Worm (Caenorhabditis elegans): ENCODE data around the gene dct-11.
A peak's percentile ranks its signal among the peaks of the same experiment; 100 is the strongest.

dct-11 gene

DNA sequence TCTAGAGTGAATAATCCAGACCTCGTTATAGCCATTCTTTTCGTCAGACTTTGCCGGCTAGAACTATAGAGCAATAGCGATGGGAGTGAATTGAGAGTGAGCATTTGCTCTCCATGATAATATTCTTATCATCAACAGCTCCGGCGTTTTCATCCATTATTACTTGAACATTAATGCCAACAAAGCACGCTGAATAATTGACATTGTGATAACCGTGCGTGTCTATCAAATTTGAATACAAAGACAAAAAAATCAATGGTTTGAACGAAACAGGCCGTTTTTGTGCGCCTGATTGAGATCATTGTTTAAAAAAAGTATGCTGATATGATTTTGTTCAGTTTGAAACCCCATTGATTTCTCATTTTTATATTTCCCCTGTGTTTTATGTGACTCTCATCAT, at the start of gene dct-11:
TSS of gene dct-11 (minus strand) at position 136 of the 400 bp plus-strand sequence.
- no peak for TF ChIP-seq unc-62 (GFP tag; optimal IDR thresholded peaks at IDR 0.05)

DNA sequence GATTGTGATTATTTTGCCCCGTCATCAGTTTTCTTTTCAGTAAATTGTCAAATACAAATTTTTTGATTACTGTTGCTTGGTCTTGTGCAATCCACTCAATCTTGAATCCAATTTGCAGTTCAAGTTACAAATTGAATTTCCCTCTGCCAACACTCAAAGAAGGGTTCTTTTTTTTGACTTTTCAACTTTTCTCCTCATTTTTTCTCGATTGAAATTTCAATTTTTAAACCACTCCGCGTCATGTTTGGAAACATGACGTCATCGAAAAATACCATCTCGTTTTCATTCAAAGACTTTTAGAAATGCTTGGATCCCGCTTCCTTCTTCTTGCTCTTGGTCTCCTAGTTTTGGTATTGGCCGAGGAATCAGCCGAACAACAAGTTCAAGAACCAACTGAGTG, 46.0 kb upstream of the dct-11 start, which contains the start of gene flp-7:
TSS of gene flp-7 (plus strand) at position 301 of the 400 bp plus-strand sequence.
- no peak for TF ChIP-seq unc-62 (GFP tag; optimal IDR thresholded peaks at IDR 0.05)

DNA sequence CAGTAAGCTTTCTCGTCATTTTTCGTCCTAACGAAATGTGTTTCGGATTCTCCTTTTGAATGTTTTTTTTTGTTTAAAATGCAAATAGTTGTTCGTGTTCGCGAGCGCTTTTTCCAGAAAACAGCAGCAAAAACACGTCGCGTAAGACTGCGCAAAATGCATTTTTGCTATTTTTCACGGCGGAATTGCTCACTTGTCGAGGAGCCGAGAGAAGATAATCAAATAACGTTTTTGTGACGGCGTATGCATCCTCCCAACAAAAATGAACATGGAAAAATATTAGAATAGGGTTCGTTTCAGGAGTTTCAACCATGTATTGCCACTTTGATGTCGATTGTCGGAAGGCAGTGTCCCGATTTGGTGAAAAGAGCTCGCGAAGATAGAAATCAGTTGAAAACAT, 37.5 kb upstream of the dct-11 start:
- no peak for TF ChIP-seq unc-62 (GFP tag; optimal IDR thresholded peaks at IDR 0.05)

DNA sequence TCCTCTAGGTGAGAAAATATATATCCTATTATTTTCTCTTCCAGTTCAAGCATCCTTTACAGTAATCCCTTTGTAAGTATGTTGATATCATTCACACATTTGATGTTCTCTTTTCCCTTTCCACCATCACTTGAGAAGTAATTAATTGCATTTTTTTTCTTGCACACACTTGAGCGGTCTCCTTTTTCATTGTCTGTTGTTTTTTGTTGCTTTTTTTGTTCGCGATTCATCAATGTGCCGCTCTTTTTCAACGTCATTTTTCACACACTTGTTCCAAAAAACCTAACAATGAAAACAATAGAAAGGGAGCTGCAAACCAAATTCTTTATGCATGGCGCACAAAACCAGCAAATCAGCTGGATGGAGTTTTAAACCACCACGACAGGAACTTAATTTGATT, 36.0 kb upstream of the dct-11 start, which contains the start of gene F49E10.4:
TSS of gene F49E10.4 (plus strand) at position 301 of the 400 bp plus-strand sequence.
- TF ChIP-seq unc-62 (GFP tag; optimal IDR thresholded peaks at IDR 0.05), result no peak

DNA sequence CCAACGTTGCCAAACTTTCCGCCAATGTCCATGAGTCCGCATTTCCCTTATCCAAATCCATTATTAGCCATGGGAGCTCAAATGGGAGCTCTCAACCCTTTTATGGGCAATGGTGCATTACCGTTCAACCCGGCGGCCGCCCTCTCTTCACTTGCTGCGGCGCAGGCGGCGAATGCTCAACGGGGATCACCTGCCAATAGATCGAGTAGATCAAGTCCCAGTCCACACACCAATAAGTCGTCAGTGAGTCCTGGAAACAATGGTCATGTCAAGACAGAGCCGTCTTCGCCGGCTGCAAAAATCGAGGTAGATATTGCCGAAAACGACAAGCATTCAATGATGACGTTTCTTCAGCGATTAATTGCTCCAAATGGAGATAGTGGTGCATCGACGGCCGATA, 32.6 kb upstream of the dct-11 start:
- TF ChIP-seq unc-62 (GFP tag; optimal IDR thresholded peaks at IDR 0.05), result no peak

DNA sequence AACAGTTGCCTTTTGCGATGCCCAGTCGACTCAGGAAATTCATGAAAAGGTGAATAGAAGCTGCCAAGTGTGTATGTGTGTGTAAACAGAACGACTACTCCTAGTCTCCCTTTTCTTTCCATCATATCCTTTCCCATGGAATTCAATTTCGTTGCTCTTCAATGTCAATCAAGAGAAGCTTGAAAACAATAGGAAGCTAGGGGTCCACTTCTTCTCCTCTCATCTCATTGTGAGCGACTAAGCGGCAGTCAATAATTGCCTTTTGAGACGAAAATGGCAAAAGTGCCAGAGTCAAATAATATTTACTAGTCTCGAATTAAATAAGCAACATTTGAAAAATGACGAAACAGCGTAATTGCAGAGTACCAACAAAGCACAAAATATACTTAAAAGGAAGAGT, 30.0 kb upstream of the dct-11 start:
- TF ChIP-seq unc-62 (GFP tag; optimal IDR thresholded peaks at IDR 0.05), result no peak

DNA sequence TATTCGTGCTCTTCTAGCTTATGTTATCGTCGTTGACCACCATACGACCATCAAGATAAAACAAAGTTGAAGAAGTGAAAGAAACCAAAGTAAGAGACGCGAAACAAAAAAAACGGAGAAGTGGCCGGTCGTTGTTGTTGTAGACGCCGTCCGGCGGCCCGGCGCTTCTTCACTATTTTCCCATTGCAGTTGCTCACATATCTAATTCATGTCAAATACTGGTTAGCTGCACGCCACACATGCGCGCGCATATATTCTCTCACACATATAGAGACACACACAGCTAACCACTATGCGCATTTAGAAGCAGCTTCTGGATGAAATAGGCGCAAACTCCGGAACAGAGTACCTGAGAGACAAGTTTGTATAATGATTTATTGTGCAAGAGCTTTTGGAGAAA, 28.5 kb upstream of the dct-11 start:
- no peak for TF ChIP-seq unc-62 (GFP tag; optimal IDR thresholded peaks at IDR 0.05)

DNA sequence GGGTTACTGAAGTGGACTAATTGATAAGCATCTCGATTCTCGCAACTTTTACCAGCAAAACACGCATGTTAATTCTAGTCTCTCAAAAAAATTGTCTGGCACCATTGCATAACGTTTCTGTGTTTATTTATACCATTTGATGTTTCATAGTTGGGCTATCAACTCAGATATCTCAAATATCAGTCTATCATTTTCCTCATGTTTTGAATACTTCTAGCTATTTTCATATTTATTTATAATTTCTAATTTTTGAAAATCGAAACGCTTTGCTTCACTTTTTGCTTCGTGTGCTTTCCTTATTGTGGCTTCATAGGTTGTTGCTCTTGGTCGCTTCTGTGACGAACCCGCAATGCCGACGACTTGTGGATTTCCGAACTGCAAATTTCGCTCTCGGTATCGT, 22.8 kb upstream of the dct-11 start, which contains the start of gene ctbp-1:
TSS of gene ctbp-1 (plus strand) at position 301 of the 400 bp plus-strand sequence.
- no peak for TF ChIP-seq unc-62 (GFP tag; optimal IDR thresholded peaks at IDR 0.05)

DNA sequence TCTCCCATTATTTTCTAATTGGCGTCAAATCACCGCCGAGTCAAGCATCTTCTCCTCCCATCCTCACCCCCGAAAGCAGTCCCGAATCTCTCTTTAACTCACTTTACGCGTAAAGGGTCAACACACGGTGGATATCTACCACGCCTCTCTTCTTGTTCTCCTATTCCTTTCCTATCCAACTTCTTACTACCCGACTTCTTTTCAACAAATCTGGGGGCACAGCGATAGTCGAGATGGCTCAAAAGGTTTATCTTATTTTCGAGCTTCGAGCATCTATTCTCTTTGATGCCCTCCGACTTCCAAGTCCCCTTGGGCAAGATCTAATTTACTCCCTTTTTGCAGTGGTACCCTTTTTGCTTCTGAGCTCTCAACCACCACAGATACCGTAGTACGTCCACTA, 19.6 kb upstream of the dct-11 start:
- no peak for TF ChIP-seq unc-62 (GFP tag; optimal IDR thresholded peaks at IDR 0.05)

DNA sequence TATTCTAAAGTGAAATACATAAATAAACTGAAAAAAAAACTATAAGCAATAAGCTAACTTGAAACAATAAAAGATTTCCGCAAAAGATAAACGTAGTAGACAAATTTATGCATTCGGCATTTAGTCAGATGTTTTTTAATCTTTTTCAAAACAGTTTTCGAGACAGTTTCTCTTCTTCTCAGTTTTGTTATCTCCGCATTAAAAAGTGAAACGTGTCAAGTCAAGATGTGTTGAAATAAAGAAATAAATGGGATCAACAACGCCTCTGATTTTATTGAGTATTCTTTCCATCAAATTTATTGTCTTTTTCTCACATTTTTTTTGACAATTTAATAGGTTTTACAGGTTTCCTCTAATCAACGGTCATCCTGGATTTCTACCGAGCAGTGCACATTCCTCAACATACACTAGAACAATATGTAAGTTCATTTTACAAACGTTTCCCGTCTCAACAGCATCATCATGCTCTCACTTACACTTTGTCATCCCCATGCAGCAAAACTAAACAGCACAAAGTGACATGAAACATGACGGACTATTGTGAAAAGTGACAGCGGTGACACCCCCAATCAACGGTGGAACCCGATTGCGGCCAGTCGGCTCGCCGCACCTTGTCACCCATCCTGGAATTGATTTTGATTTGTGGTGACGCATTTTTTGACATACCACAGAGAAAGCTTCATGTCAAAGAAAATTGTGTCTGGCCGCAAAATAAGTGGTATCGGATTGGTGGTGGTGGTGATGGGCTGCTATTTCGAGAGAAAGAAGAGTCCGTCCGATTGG, 15.1 kb upstream of the dct-11 start:
- TF ChIP-seq unc-62 (GFP tag; optimal IDR thresholded peaks at IDR 0.05), result no peak

DNA sequence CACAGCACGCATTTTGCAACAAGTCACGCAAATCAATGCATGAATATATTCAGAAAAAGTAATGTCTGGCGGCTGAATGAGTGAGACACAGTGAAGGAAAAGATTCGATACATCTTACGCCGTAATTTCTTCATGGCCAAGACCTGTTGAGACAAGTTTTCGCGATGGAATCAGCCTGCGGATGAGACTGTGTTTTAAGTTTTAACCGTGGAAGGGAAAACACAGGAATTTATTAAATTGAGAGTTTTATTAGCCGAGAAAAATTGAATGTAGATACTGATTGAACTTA, 14.5 kb upstream of the dct-11 start, which contains the start of gene hog-1:
TSS of gene hog-1 (minus strand) at position 101 of the 289 bp plus-strand sequence.
- TF ChIP-seq unc-62 (GFP tag; optimal IDR thresholded peaks at IDR 0.05), result no peak

DNA sequence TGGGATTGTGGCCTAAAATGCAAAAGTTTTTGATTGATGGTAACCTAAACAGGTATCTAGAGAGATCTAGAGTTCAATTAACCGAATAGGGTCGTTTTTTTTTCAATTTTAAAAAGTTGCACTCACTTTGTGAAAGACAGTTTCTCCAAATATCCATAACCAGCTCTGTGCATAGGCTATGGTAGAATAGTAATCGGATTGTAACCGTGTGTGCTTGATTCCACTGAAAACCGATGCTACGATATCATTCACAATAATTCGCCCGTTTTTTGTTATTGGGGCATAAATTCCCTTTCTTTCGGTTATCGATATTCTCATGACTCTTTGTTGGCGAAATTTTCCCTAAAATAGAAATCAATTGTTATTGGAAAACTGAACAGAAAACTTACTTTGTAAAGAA, 12.5 kb upstream of the dct-11 start:
- no peak for TF ChIP-seq unc-62 (GFP tag; optimal IDR thresholded peaks at IDR 0.05)

DNA sequence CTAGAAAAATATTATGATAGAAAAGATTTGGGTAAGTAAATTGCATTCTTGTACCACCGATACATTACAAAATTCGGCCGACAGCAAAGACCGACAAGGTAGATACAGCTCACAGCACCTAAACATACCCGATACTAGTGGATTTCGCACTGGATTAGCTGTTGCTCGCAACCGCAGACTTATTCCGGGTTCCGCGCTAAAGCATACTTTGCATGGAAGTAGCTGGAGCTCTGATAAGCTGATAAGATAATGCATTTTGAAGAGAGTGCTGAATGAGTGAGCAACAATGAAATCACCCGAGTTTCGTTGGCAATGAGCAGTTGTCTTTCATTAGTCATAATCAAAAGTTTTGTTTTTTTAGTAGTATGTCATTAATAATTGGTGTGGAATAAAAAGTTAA, 10.9 kb upstream of the dct-11 start:
- no peak for TF ChIP-seq unc-62 (GFP tag; optimal IDR thresholded peaks at IDR 0.05)

DNA sequence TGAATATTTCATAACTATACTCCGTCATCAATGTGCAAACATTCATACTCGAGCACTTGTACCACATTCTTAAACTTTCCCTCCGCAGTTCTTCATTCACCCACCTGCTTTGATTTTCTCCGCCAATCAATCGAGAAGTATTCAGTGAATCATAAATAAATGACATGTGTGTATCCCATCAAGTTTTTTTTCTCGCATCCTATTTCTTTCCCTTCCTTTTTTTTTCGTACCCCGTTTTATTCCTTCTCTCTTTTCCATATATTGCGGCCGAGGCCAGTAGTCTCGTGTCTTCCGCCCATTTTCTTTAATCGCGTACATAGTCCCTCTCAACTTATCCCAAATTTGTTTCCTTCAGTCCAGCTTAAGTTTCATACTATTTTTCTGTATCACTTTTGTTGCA, 9.1 kb upstream of the dct-11 start, which contains the start of gene atat-2:
TSS of gene atat-2 (plus strand) at position 398 of the 400 bp plus-strand sequence.
- no peak for TF ChIP-seq unc-62 (GFP tag; optimal IDR thresholded peaks at IDR 0.05)

DNA sequence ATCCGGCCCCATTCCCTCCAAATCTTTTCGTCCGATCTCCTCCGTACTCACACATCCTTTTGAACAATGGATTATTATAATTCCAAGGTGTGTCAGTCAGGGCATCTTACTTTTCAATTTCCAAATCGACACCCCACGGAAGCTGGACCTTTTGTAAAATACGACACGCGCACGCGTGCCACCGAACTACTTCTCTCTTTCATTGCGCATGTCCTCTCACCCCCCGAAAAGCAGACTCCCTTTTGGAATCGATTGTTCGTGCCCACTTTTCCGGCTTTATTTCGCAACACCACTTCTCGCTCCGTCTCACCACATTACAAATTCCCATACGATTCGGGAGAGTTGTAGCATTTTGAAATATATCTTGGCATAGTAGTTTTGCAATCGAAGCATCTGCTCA, 7.7 kb upstream of the dct-11 start:
- no peak for TF ChIP-seq unc-62 (GFP tag; optimal IDR thresholded peaks at IDR 0.05)

DNA sequence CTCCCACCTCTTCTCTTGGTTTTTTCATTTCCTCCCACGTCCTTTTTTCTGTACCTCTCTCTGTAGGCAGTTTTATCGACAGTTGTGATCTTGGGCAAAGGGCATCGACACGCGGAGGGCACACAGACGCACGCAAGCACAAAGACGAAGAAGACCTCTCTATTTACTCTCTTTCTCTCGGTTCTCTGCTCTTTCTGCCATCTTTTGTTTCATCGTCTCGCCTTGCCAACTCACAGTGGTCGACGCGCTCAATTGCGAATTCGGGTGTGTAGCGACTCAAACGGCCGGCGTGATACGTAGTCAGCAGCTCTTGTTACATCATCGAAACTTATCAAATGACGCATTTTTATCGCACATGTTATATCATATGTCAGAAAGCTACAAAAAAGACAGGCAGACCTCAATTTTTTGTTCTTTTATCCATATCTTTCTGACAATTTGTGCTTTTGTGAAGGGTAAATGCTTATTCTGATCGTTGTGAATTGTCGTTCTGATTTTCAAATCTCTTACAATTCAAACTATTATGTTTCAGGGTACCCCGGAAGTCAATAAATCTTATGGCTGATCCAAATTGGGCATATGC, 1.6 kb upstream of the dct-11 start, which contains the start of gene puf-9:
TSS of gene puf-9 (plus strand) at position 533 of the 583 bp plus-strand sequence.
- peak; percentile 56 for TF ChIP-seq unc-62 (GFP tag; optimal IDR thresholded peaks at IDR 0.05)

DNA sequence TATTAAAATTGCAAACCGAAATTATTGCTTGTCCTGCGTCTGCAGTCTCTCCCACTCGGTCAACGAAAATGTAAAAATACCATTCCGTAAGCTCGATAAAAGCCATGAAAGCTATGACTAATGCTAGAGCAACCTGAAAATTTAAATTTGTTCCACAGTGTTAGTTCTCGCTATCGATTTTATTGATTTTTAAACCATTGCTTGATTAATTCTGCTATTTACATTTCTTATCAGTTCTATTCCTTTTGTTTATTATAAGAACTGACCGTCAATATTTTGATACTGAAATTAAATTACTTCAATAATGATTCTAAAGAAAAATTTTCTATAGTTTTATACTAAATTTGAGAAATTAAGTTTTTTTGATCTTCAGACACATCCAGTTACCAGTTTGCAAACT, 435 bp downstream of the dct-11 start:
- no peak for TF ChIP-seq unc-62 (GFP tag; optimal IDR thresholded peaks at IDR 0.05)

Measured in whole organism, dauer.